Worm (Caenorhabditis elegans): Measurements from ENCODE around the gene ncx-8.

- no peak for TF ChIP-seq pha-4 (tag; optimal IDR thresholded peaks at IDR 0.05)
- TF ChIP-seq jun-1 (tag; optimal IDR thresholded peaks at IDR 0.05), result no peak
- TF ChIP-seq nhr-12 (tag; optimal IDR thresholded peaks at IDR 0.05), result no peak
- TF ChIP-seq snpc-4 (tag; optimal IDR thresholded peaks at IDR 0.05), result no peak
- no peak for TF ChIP-seq egl-27 (tag; optimal IDR thresholded peaks at IDR 0.05)
- TF ChIP-seq unc-62 (GFP tag; optimal IDR thresholded peaks at IDR 0.05), result no peak
- TF ChIP-seq pqm-1 (tag; optimal IDR thresholded peaks at IDR 0.05), result no peak
- no peak for TF ChIP-seq nhr-11 (tag; optimal IDR thresholded peaks at IDR 0.05)
- TF ChIP-seq ceh-82 (tag; optimal IDR thresholded peaks at IDR 0.05), result no peak
- TF ChIP-seq sea-2 (GFP tag; optimal IDR thresholded peaks at IDR 0.05), result no peak
These were observed 35.6 kb downstream of the ncx-8 start, which contains the start of gene str-207 for ce11 chrV:4951434-4951833.
